Worm (Caenorhabditis elegans) whole organism, mixed stage, embryonic: ENCODE data around the gene C46E10.8.

Experiments used
- bed-3 ChIP-seq: fragments of 200-800 bp; sonication (Bioruptor generic); optimal IDR thresholded peaks from 3 replicates; lab custom pipeline; 2018; ENCODE audit warnings: mild to moderate bottlenecking, missing genetic modification characterization, moderate library complexity, missing compliant biosample characterization
- blmp-1 ChIP-seq: fragments of 150-350 bp; optimal IDR thresholded peaks from 2 replicates; lab custom pipeline; 2014; ENCODE audit warnings: missing biosample characterization, missing genetic modification characterization
- cnd-1 ChIP-seq: fragments of 200-800 bp; sonication (Bioruptor generic); optimal IDR thresholded peaks from 2 replicates; lab custom pipeline; 2018; ENCODE audit warnings: mild to moderate bottlenecking, missing genetic modification characterization, missing compliant biosample characterization
- lin-32 ChIP-seq: fragments of 200-800 bp; sonication (Bioruptor generic); optimal IDR thresholded peaks from 2 replicates; lab custom pipeline; 2018; ENCODE audit warnings: mild to moderate bottlenecking, missing genetic modification characterization, missing compliant biosample characterization
- pha-4 ChIP-seq: fragments of 150-350 bp; optimal IDR thresholded peaks from 2 replicates; lab custom pipeline; 2018; ENCODE audit warnings: missing biosample characterization, missing genetic modification reagents, missing genetic modification characterization
- sptf-1 ChIP-seq: sonication (generic microtip); optimal IDR thresholded peaks from 2 replicates; lab custom pipeline; 2017; ENCODE audit warnings: mild to moderate bottlenecking, missing genetic modification characterization, moderate library complexity, missing compliant biosample characterization
- unc-120 ChIP-seq: sonication (generic microtip); optimal IDR thresholded peaks from 2 replicates; lab custom pipeline; 2017; ENCODE audit warnings: missing genetic modification characterization, missing compliant biosample characterization; ENCODE audit not compliant: poor library complexity, severe bottlenecking
- unc-39 ChIP-seq: fragments of 150-350 bp; optimal IDR thresholded peaks from 2 replicates; lab custom pipeline; 2014; ENCODE audit warnings: missing biosample characterization, missing genetic modification characterization
- unc-62 ChIP-seq: fragments of 150-350 bp; optimal IDR thresholded peaks from 2 replicates; lab custom pipeline; 2014; ENCODE audit warnings: missing biosample characterization, missing genetic modification reagents, missing genetic modification characterization
- zip-8 ChIP-seq: fragments of 150-350 bp; optimal IDR thresholded peaks from 2 replicates; lab custom pipeline; 2014; ENCODE audit warnings: missing biosample characterization, missing genetic modification characterization
- ztf-11 ChIP-seq: fragments of 150-350 bp; optimal IDR thresholded peaks from 2 replicates; lab custom pipeline; 2014; ENCODE audit warnings: missing biosample characterization, missing genetic modification characterization

Gene C46E10.8

DNA sequence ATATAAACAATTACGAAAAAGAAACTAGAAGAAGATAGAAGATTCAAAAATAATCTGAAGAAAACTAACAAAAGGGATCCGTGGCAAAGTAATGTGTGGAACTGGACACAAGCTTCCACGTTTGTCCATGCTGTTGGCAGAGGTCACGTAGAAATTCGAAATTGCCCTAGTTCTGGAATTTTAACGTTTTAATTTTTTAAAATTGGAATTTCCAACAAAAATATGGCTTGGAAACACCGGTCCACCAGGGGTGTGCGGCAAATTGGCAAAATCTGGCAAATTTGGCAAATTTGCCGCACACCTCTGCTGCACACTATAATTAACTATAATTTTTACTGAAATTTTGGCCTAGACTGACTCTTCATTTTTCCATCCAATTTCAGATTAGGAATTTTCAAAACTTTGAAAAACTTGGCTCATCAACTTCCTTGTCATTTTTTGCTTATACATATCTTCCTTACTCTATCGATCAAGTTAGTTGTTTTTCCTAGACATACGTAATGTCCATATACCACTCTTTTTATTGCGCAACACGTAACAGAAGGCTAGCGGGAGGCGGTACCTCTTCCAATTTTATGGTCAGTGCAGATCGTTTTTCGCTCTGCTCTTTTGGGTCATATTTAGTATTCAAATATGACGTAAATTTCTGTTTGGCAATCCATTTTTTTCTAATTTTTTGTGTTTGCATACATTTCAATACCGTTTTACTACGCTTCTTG, 46.4 kb downstream of the C46E10.8 start, which contains the start of gene F19B10.10:
F19B10.10 (minus strand) TSS at position 51 of the 719 bp plus-strand sequence.
- TF ChIP-seq lin-32 (GFP tag; lab: Kevin White, UChicago), result no peak
- TF ChIP-seq cnd-1 (tag; lab: Kevin White, UChicago), result no peak
- no peak for TF ChIP-seq blmp-1 (tag; lab: Kevin White, UChicago)
- peak; percentile 92 for TF ChIP-seq zip-8

ce11 chrII:3680366-3680765, 47.5 kb downstream of the C46E10.8 start:
- TF ChIP-seq unc-39 (tag; lab: Kevin White, UChicago) (no peak), bed-3 (no peak)

ce11 chrII:3678978-3679377, 48.9 kb downstream of the C46E10.8 start:
- TF ChIP-seq pha-4 (tag; lab: Kevin White, UChicago) (no peak), sptf-1 (tag; lab: Kevin White, UChicago) (no peak), blmp-1 (tag; lab: Kevin White, UChicago) (no peak), unc-62 (GFP tag; lab: Kevin White, UChicago) (no peak), unc-120 (tag; lab: Kevin White, UChicago) (no peak), ztf-11 (tag; lab: Kevin White, UChicago) (no peak)
